Worm (Caenorhabditis elegans): ENCODE data around the gene C35A5.4.

ce11 chrV:10484640-10485039 lies 12.2 kb upstream of the C35A5.4 start, which contains the start of gene Y32F6B.1:
- TF ChIP-seq ets-7 (tag; optimal IDR thresholded peaks at IDR 0.05): no peak
- TF ChIP-seq ama-1 (optimal IDR thresholded peaks at IDR 0.05): no peak
- TF ChIP-seq tbx-37 (GFP tag; conservative IDR thresholded peaks at IDR 0.05): no peak
- no peak for TF ChIP-seq B0310.2 (tag; optimal IDR thresholded peaks at IDR 0.05)
- TF ChIP-seq flt-1 (GFP tag; IDR thresholded peaks at IDR 0.05): no peak
- no peak for TF ChIP-seq pes-1 (GFP tag; IDR thresholded peaks at IDR 0.05)
- TF ChIP-seq F13C5.2 (tag; optimal IDR thresholded peaks at IDR 0.05): no peak
- TF ChIP-seq hmbx-1 (tag; optimal IDR thresholded peaks at IDR 0.05): no peak
- TF ChIP-seq tbx-11 (GFP tag; IDR thresholded peaks at IDR 0.05): no peak
- TF ChIP-seq tra-4 (tag; optimal IDR thresholded peaks at IDR 0.05): no peak
